Worm (Caenorhabditis elegans): ENCODE results near the gene srj-4.

srj-4 gene

ce11 chrV:12162220-12162619 lies 786 bp upstream of the srj-4 start, which contains the start of gene C27A7.5:
Gene C27A7.5, minus strand, starts transcription at chrV:12162320.
- TF ChIP-seq ztf-11 (tag; optimal IDR thresholded peaks at IDR 0.05) (no peak), ama-1 (optimal IDR thresholded peaks at IDR 0.05) (no peak)

- TF ChIP-seq nhr-237 (tag; optimal IDR thresholded peaks at IDR 0.05) = no peak
- TF ChIP-seq ceh-8 (GFP tag; optimal IDR thresholded peaks at IDR 0.05) = peak; percentile 43
These were observed 4.0 kb downstream of the srj-4 start for ce11 chrV:12167031-12167430.

ce11 chrV:12167653-12168052 lies 4.6 kb downstream of the srj-4 start, which contains the start of gene col-37:
Gene col-37, minus strand, starts transcription at chrV:12167753.
- TF ChIP-seq rnt-1 (tag; optimal IDR thresholded peaks at IDR 0.05) (no peak), ceh-90 (tag; optimal IDR thresholded peaks at IDR 0.05) (no peak), lin-15B (tag; optimal IDR thresholded peaks at IDR 0.05) (no peak), xbp-1 (tag; optimal IDR thresholded peaks at IDR 0.05) (no peak), sox-4 (tag; optimal IDR thresholded peaks at IDR 0.05) (no peak), jun-1 (tag; optimal IDR thresholded peaks at IDR 0.05) (no peak), blmp-1 (tag; optimal IDR thresholded peaks at IDR 0.05) (no peak), ama-1 (optimal IDR thresholded peaks at IDR 0.05) (no peak), fos-1 (tag; optimal IDR thresholded peaks at IDR 0.05) (no peak), ztf-4 (tag; optimal IDR thresholded peaks at IDR 0.05) (no peak), ces-1 (GFP tag; optimal IDR thresholded peaks at IDR 0.05) (no peak), hlh-17 (GFP tag; optimal IDR thresholded peaks at IDR 0.05; ENCODE audit: borderline replicate concordance) (no peak), ceh-63 (GFP tag; optimal IDR thresholded peaks at IDR 0.05) (no peak), skn-1 (tag; optimal IDR thresholded peaks at IDR 0.05) (no peak), aha-1 (tag; optimal IDR thresholded peaks at IDR 0.05) (no peak), pag-3 (tag; optimal IDR thresholded peaks at IDR 0.05; ENCODE audit: borderline replicate concordance, insufficient read depth) (no peak), snu-23 (GFP tag; optimal IDR thresholded peaks at IDR 0.05) (no peak), nhr-20 (tag; optimal IDR thresholded peaks at IDR 0.05) (no peak)

ce11 chrV:12170114-12170513 lies 7.1 kb downstream of the srj-4 start, which contains the start of gene ZK863.1:
Gene ZK863.1, minus strand, starts transcription at chrV:12170214.
- no peak for TF ChIP-seq dsc-1 (tag; optimal IDR thresholded peaks at IDR 0.05)
- no peak for TF ChIP-seq lsy-2 (tag; optimal IDR thresholded peaks at IDR 0.05)
- TF ChIP-seq lin-14 (GFP tag; optimal IDR thresholded peaks at IDR 0.05) = peak; percentile 35
- no peak for TF ChIP-seq aha-1 (tag; optimal IDR thresholded peaks at IDR 0.05)
- TF ChIP-seq ces-1 (GFP tag; optimal IDR thresholded peaks at IDR 0.05) = no peak

ce11 chrV:12179338-12179737 lies 16.3 kb downstream of the srj-4 start, which contains the start of gene clec-224:
Gene clec-224, minus strand, starts transcription at chrV:12179438.
- TF ChIP-seq nhr-237 (tag; optimal IDR thresholded peaks at IDR 0.05) (no peak), zip-4 (GFP tag; optimal IDR thresholded peaks at IDR 0.05) (no peak), isw-1 (GFP tag; IDR thresholded peaks at IDR 0.05) (no peak), nhr-12 (tag; optimal IDR thresholded peaks at IDR 0.05) (no peak), fkh-10 (GFP tag; optimal IDR thresholded peaks at IDR 0.05) (no peak)

- TF ChIP-seq ztf-11 (tag; optimal IDR thresholded peaks at IDR 0.05) (no peak), fkh-10 (GFP tag; optimal IDR thresholded peaks at IDR 0.05) (no peak), lsy-2 (tag; optimal IDR thresholded peaks at IDR 0.05) (no peak), nhr-71 (tag; optimal IDR thresholded peaks at IDR 0.05) (no peak)
These were observed 18.3 kb downstream of the srj-4 start, which contains the start of gene elpc-3 for ce11 chrV:12181310-12181709. Gene elpc-3, minus strand, starts transcription at chrV:12181410.

- peak; percentile 5 for TF ChIP-seq nhr-85 (tag)
- TF ChIP-seq rnt-1 (tag; optimal IDR thresholded peaks at IDR 0.05) = no peak
- TF ChIP-seq ceh-88 (GFP tag; IDR thresholded peaks at IDR 0.05) = no peak
These were observed 20.8 kb downstream of the srj-4 start, which contains the start of gene usip-1 for ce11 chrV:12183854-12184253. Gene usip-1, minus strand, starts transcription at chrV:12184194.

Data from whole organism, L1 larva.